Worm (Caenorhabditis elegans) whole organism, midembryonic: ENCODE results near the gene pqn-48.

Experiments
- T22C8.4 ChIP-seq: fragments of 200-800 bp; sonication (Bioruptor generic); IDR thresholded peaks from 2 replicates; pipeline ENCODE4 v1.3.6; 2022; ENCODE audit warnings: missing genetic modification characterization, missing compliant biosample characterization
- cog-1 ChIP-seq: sonication (generic microtip); optimal IDR thresholded peaks from 2 replicates; lab custom pipeline; 2016; ENCODE audit warnings: missing genetic modification characterization, missing compliant biosample characterization
- flt-1 ChIP-seq: fragments of 200-800 bp; sonication (Bioruptor generic); IDR thresholded peaks from 2 replicates; pipeline ENCODE4 v1.3.6; 2022; ENCODE audit warnings: missing genetic modification characterization, missing compliant biosample characterization
- klf-2 ChIP-seq: fragments of 200-800 bp; sonication (Bioruptor generic); conservative IDR thresholded peaks from 2 replicates; pipeline ENCODE4 v1.3.6; 2022; ENCODE audit warnings: missing genetic modification reagents, missing genetic modification characterization, missing compliant biosample characterization
- med-1 ChIP-seq: sonication (generic microtip); optimal IDR thresholded peaks from 2 replicates; lab custom pipeline; 2017; ENCODE audit warnings: missing genetic modification characterization, mild to moderate bottlenecking, missing compliant biosample characterization, antibody characterized with exemption, missing genetic modification reagents; ENCODE audit not compliant: insufficient read depth
- ref-1 ChIP-seq: fragments of 200-800 bp; sonication (Bioruptor generic); conservative IDR thresholded peaks from 2 replicates; pipeline ENCODE4 v1.3.6; 2022; ENCODE audit warnings: missing genetic modification reagents, missing genetic modification characterization, missing compliant biosample characterization
- tab-1 ChIP-seq: fragments of 200-800 bp; sonication (Bioruptor generic); IDR thresholded peaks from 2 replicates; pipeline ENCODE4 v1.3.6; 2022; ENCODE audit warnings: missing genetic modification characterization, missing compliant biosample characterization
- ztf-23 ChIP-seq: fragments of 200-800 bp; sonication (Bioruptor generic); IDR thresholded peaks from 2 replicates; pipeline ENCODE4 v1.3.6; 2022; ENCODE audit warnings: missing genetic modification reagents, missing genetic modification characterization, missing compliant biosample characterization
- ztf-29 ChIP-seq: fragments of 200-800 bp; sonication (Bioruptor generic); IDR thresholded peaks from 2 replicates; pipeline ENCODE4 v1.3.6; 2022; ENCODE audit warnings: missing genetic modification reagents, missing genetic modification characterization, missing compliant biosample characterization

Gene pqn-48

ce11 chrII:4038541-4038940 is at the start of gene pqn-48:
Gene pqn-48 (plus strand): TSS chrII:4038884.
- TF ChIP-seq med-1 (GFP tag; lab: Kevin White, UChicago) (no peak), ztf-29 (GFP tag; lab: Robert Waterston, UW) (no peak), ref-1 (GFP tag; lab: Robert Waterston, UW) (no peak), flt-1 (GFP tag; lab: Robert Waterston, UW) (no peak), tab-1 (no peak), klf-2 (GFP tag; lab: Robert Waterston, UW) (no peak), ztf-23 (GFP tag; lab: Robert Waterston, UW) (no peak), T22C8.4 (GFP tag; lab: Robert Waterston, UW) (no peak), cog-1 (no peak)

- TF ChIP-seq ref-1 (GFP tag; lab: Robert Waterston, UW) (no peak), ztf-23 (GFP tag; lab: Robert Waterston, UW) (no peak)
Measured at ce11 chrII:3989627-3990367, 48.9 kb upstream of the pqn-48 start, which contains the start of gene Y14H12A.2. Gene Y14H12A.2 (minus strand): TSS chrII:3989677.

- TF ChIP-seq ref-1 (GFP tag; lab: Robert Waterston, UW) (no peak), tab-1 (no peak), klf-2 (GFP tag; lab: Robert Waterston, UW) (no peak), T22C8.4 (GFP tag; lab: Robert Waterston, UW) (no peak), cog-1 (no peak), ztf-23 (GFP tag; lab: Robert Waterston, UW) (no peak), flt-1 (GFP tag; lab: Robert Waterston, UW) (no peak), ztf-29 (GFP tag; lab: Robert Waterston, UW) (no peak), med-1 (GFP tag; lab: Kevin White, UChicago) (no peak)
Measured at ce11 chrII:3990706-3991105, 48.0 kb upstream of the pqn-48 start.

ce11 chrII:3992029-3992428 is 46.7 kb upstream of the pqn-48 start:
- TF ChIP-seq ztf-23 (GFP tag; lab: Robert Waterston, UW) (no peak), med-1 (GFP tag; lab: Kevin White, UChicago) (no peak), tab-1 (no peak), klf-2 (GFP tag; lab: Robert Waterston, UW) (no peak), T22C8.4 (GFP tag; lab: Robert Waterston, UW) (no peak), ref-1 (GFP tag; lab: Robert Waterston, UW) (no peak), flt-1 (GFP tag; lab: Robert Waterston, UW) (no peak), cog-1 (no peak), ztf-29 (GFP tag; lab: Robert Waterston, UW) (no peak)

ce11 chrII:3992660-3993245 is 45.9 kb upstream of the pqn-48 start, which contains the start of gene Y14H12A.1:
Gene Y14H12A.1 (plus strand): TSS chrII:3993195.
- TF ChIP-seq flt-1 (GFP tag; lab: Robert Waterston, UW) (no peak), klf-2 (GFP tag; lab: Robert Waterston, UW) (no peak), T22C8.4 (GFP tag; lab: Robert Waterston, UW) (no peak), tab-1 (no peak), ztf-29 (GFP tag; lab: Robert Waterston, UW) (no peak), cog-1 (no peak), med-1 (GFP tag; lab: Kevin White, UChicago) (no peak), ref-1 (GFP tag; lab: Robert Waterston, UW) (no peak), ztf-23 (GFP tag; lab: Robert Waterston, UW) (no peak)

- TF ChIP-seq ref-1 (GFP tag; lab: Robert Waterston, UW) (no peak), tab-1 (no peak), flt-1 (GFP tag; lab: Robert Waterston, UW) (no peak), cog-1 (no peak), klf-2 (GFP tag; lab: Robert Waterston, UW) (no peak), ztf-23 (GFP tag; lab: Robert Waterston, UW) (no peak), med-1 (GFP tag; lab: Kevin White, UChicago) (no peak), ztf-29 (GFP tag; lab: Robert Waterston, UW) (no peak), T22C8.4 (GFP tag; lab: Robert Waterston, UW) (no peak)
Measured at ce11 chrII:3996005-3996404, 42.7 kb upstream of the pqn-48 start, which contains the start of gene clc-22. Gene clc-22 (minus strand): TSS chrII:3996075.

- peak; percentile 22 for TF ChIP-seq cog-1
- no peak for TF ChIP-seq med-1 (GFP tag; lab: Kevin White, UChicago)
- no peak for TF ChIP-seq ztf-29 (GFP tag; lab: Robert Waterston, UW)
- no peak for TF ChIP-seq ref-1 (GFP tag; lab: Robert Waterston, UW)
- peak; percentile 54; the same call in 1 of the 2 replicates for TF ChIP-seq flt-1 (GFP tag; lab: Robert Waterston, UW)
- no peak for TF ChIP-seq klf-2 (GFP tag; lab: Robert Waterston, UW)
- TF ChIP-seq T22C8.4 (GFP tag; lab: Robert Waterston, UW) = no peak
- 0 out of 2 replicates have a peak, but pooled peaks have one; percentile 56 for TF ChIP-seq tab-1
- TF ChIP-seq ztf-23 (GFP tag; lab: Robert Waterston, UW) = peak; percentile 59; the same call in 1 of the 2 replicates
Measured at ce11 chrII:3999537-3999936, 39.1 kb upstream of the pqn-48 start.

- TF ChIP-seq ref-1 (GFP tag; lab: Robert Waterston, UW) (no peak), klf-2 (GFP tag; lab: Robert Waterston, UW) (no peak), tab-1 (no peak), ztf-23 (GFP tag; lab: Robert Waterston, UW) (no peak), ztf-29 (GFP tag; lab: Robert Waterston, UW) (no peak), flt-1 (GFP tag; lab: Robert Waterston, UW) (no peak), T22C8.4 (GFP tag; lab: Robert Waterston, UW) (no peak), cog-1 (no peak), med-1 (GFP tag; lab: Kevin White, UChicago) (no peak)
Measured at ce11 chrII:4000430-4000829, 38.3 kb upstream of the pqn-48 start.

ce11 chrII:4002134-4002533 is 36.5 kb upstream of the pqn-48 start:
- no peak for TF ChIP-seq cog-1
- no peak for TF ChIP-seq tab-1
- TF ChIP-seq flt-1 (GFP tag; lab: Robert Waterston, UW) = no peak
- no peak for TF ChIP-seq ztf-23 (GFP tag; lab: Robert Waterston, UW)
- no peak for TF ChIP-seq ztf-29 (GFP tag; lab: Robert Waterston, UW)
- no peak for TF ChIP-seq T22C8.4 (GFP tag; lab: Robert Waterston, UW)
- no peak for TF ChIP-seq med-1 (GFP tag; lab: Kevin White, UChicago)
- TF ChIP-seq ref-1 (GFP tag; lab: Robert Waterston, UW) = no peak
- TF ChIP-seq klf-2 (GFP tag; lab: Robert Waterston, UW) = no peak
